Fruit fly (Drosophila melanogaster) whole organism, embryonic: ENCODE results near the gene RhoBTB.

Source experiments
- Asciz ChIP-seq: fragments of 200-800 bp; sonication (Bioruptor generic); optimal IDR thresholded peaks from 2 replicates; lab custom pipeline; 2017; ENCODE audit warnings: missing biosample characterization, mild to moderate bottlenecking, missing genetic modification characterization, missing genetic modification reagents
- Blimp-1 ChIP-seq: fragments of 200-800 bp; sonication (Bioruptor generic); optimal IDR thresholded peaks from 3 replicates; lab custom pipeline; 2018; ENCODE audit warnings: missing biosample characterization, missing genetic modification characterization, mild to moderate bottlenecking, moderate library complexity, missing genetic modification reagents
- CG10147 ChIP-seq: fragments of 200-800 bp; sonication (Bioruptor generic); optimal IDR thresholded peaks from 2 replicates; lab custom pipeline; 2019; ENCODE audit warnings: missing biosample characterization, mild to moderate bottlenecking, missing genetic modification characterization, moderate library complexity
- CG10565 ChIP-seq: fragments of 200-800 bp; sonication (Bioruptor generic); optimal IDR thresholded peaks from 3 replicates; lab custom pipeline; 2016; ENCODE audit warnings: missing biosample characterization, mild to moderate bottlenecking, missing genetic modification characterization
- CG13624 ChIP-seq: fragments of 200-800 bp; sonication (Bioruptor generic); optimal IDR thresholded peaks from 2 replicates; lab custom pipeline; 2016; ENCODE audit warnings: missing biosample characterization, missing genetic modification characterization
- CG15073 ChIP-seq: fragments of 200-800 bp; sonication (Bioruptor generic); optimal IDR thresholded peaks from 2 replicates; lab custom pipeline; 2016; ENCODE audit warnings: missing biosample characterization, missing genetic modification characterization
- CG1603 ChIP-seq: fragments of 200-800 bp; sonication (Bioruptor generic); optimal IDR thresholded peaks from 2 replicates; lab custom pipeline; 2019; ENCODE audit warnings: missing biosample characterization, mild to moderate bottlenecking, missing genetic modification characterization, moderate library complexity
- CG17186 ChIP-seq: fragments of 200-800 bp; sonication (Bioruptor generic); optimal IDR thresholded peaks from 3 replicates; lab custom pipeline; 2017; ENCODE audit warnings: missing biosample characterization, missing genetic modification reagents, missing genetic modification characterization
- CG17361 ChIP-seq: fragments of 200-800 bp; sonication (Bioruptor generic); IDR thresholded peaks from 3 replicates; pipeline ENCODE4 v1.3.6; 2022; ENCODE audit warnings: missing biosample characterization, missing genetic modification characterization
- CG17568 ChIP-seq: fragments of 200-800 bp; sonication (Bioruptor generic); optimal IDR thresholded peaks from 2 replicates; lab custom pipeline; 2018; ENCODE audit warnings: missing biosample characterization, mild to moderate bottlenecking, missing genetic modification characterization, moderate library complexity
- CG1792 ChIP-seq: fragments of 200-800 bp; sonication (Bioruptor generic); optimal IDR thresholded peaks from 2 replicates; lab custom pipeline; 2016; ENCODE audit warnings: missing biosample characterization, missing genetic modification characterization
- CG33557 ChIP-seq: fragments of 200-800 bp; sonication (Bioruptor generic); optimal IDR thresholded peaks from 2 replicates; lab custom pipeline; 2019; ENCODE audit warnings: missing biosample characterization, mild to moderate bottlenecking, missing genetic modification characterization, moderate library complexity
- CG34376 ChIP-seq: fragments of 200-800 bp; sonication (Bioruptor generic); optimal IDR thresholded peaks from 2 replicates; lab custom pipeline; 2018; ENCODE audit warnings: missing biosample characterization, mild to moderate bottlenecking, missing genetic modification characterization
- CG43689 ChIP-seq: fragments of 200-800 bp; sonication (Bioruptor generic); IDR thresholded peaks from 2 replicates; pipeline ENCODE4 v1.3.6; 2022; ENCODE audit warnings: missing biosample characterization, missing genetic modification characterization
- CG4404 ChIP-seq: fragments of 200-800 bp; sonication (Bioruptor generic); IDR thresholded peaks from 2 replicates; pipeline ENCODE4 v1.3.6; 2022; ENCODE audit warnings: missing biosample characterization, missing genetic modification characterization
- CG4854 ChIP-seq: fragments of 200-800 bp; sonication (Bioruptor generic); optimal IDR thresholded peaks from 2 replicates; lab custom pipeline; 2016; ENCODE audit warnings: missing biosample characterization, missing genetic modification characterization, inconsistent platforms
- CG5953 ChIP-seq: fragments of 200-800 bp; sonication (Bioruptor generic); IDR thresholded peaks from 2 replicates; pipeline ENCODE4 v1.3.6; 2022; ENCODE audit warnings: missing biosample characterization, missing genetic modification characterization
- CG6854 ChIP-seq: fragments of 200-800 bp; sonication (Bioruptor generic); optimal IDR thresholded peaks from 3 replicates; lab custom pipeline; 2017; ENCODE audit warnings: missing biosample characterization, mild to moderate bottlenecking, missing genetic modification characterization
- CG7372 ChIP-seq: fragments of 200-800 bp; sonication (Bioruptor generic); IDR thresholded peaks from 2 replicates; pipeline ENCODE4 v1.3.6; 2022; ENCODE audit warnings: missing biosample characterization, missing genetic modification characterization
- CG8478 ChIP-seq: fragments of >200 bp; optimal IDR thresholded peaks from 2 replicates; lab custom pipeline; 2018
- CG9932 ChIP-seq: fragments of 200-800 bp; sonication (Bioruptor generic); IDR thresholded peaks from 2 replicates; pipeline ENCODE4 v1.3.6; 2022; ENCODE audit warnings: missing biosample characterization, missing genetic modification characterization
- Chrac-16 ChIP-seq: fragments of 200-800 bp; sonication (Bioruptor generic); optimal IDR thresholded peaks from 3 replicates; lab custom pipeline; 2016; ENCODE audit warnings: missing biosample characterization, missing genetic modification characterization
- D19A ChIP-seq: fragments of 200-800 bp; optimal IDR thresholded peaks from 3 replicates; lab custom pipeline; 2019; ENCODE audit warnings: missing biosample characterization, mild to moderate bottlenecking, missing genetic modification characterization, moderate library complexity
- Drgx ChIP-seq: fragments of 200-800 bp; sonication (Bioruptor generic); IDR thresholded peaks from 2 replicates; pipeline ENCODE4 v1.3.6; 2022; ENCODE audit warnings: missing biosample characterization, missing genetic modification characterization
- H2.0 ChIP-seq: fragments of 200-800 bp; sonication (Bioruptor generic); IDR thresholded peaks from 2 replicates; pipeline ENCODE4 v1.3.6; 2022; ENCODE audit warnings: missing biosample characterization, missing genetic modification characterization
- HLH54F ChIP-seq: fragments of 200-800 bp; sonication (Bioruptor generic); optimal IDR thresholded peaks from 3 replicates; lab custom pipeline; 2016; ENCODE audit warnings: missing biosample characterization, missing genetic modification characterization
- Hey ChIP-seq: fragments of 200-800 bp; sonication (Bioruptor generic); optimal IDR thresholded peaks from 3 replicates; lab custom pipeline; 2018; ENCODE audit warnings: missing biosample characterization, mild to moderate bottlenecking, missing genetic modification characterization
- HmgD ChIP-seq: fragments of 200-800 bp; sonication (Bioruptor generic); optimal IDR thresholded peaks from 3 replicates; lab custom pipeline; 2016; ENCODE audit warnings: missing biosample characterization, missing genetic modification characterization
- Hsf ChIP-seq: fragments of 200-800 bp; sonication (Bioruptor generic); optimal IDR thresholded peaks from 3 replicates; lab custom pipeline; 2016; ENCODE audit warnings: missing biosample characterization, missing genetic modification characterization
- Lim3 ChIP-seq: fragments of 200-800 bp; sonication (Bioruptor generic); IDR thresholded peaks from 2 replicates; pipeline ENCODE4 v1.3.6; 2022; ENCODE audit warnings: missing biosample characterization, missing genetic modification characterization
- Mes4 ChIP-seq: fragments of 200-800 bp; sonication (Bioruptor generic); optimal IDR thresholded peaks from 2 replicates; lab custom pipeline; 2016; ENCODE audit warnings: missing biosample characterization, missing genetic modification characterization
- Mrtf ChIP-seq: fragments of 200-800 bp; sonication (Bioruptor generic); IDR thresholded peaks from 3 replicates; pipeline ENCODE4 v1.3.6; 2022; ENCODE audit warnings: missing biosample characterization, missing genetic modification characterization
- NC2α ChIP-seq: fragments of 200-800 bp; sonication (Bioruptor generic); optimal IDR thresholded peaks from 2 replicates; lab custom pipeline; 2016; ENCODE audit warnings: missing biosample characterization, missing genetic modification characterization
- Optix ChIP-seq: fragments of 200-800 bp; sonication (Bioruptor generic); IDR thresholded peaks from 3 replicates; pipeline ENCODE4 v1.3.6; 2022; ENCODE audit warnings: missing biosample characterization, missing genetic modification characterization
- Pdp1 ChIP-seq, 2 experiments: fragments of 200-800 bp; sonication (Bioruptor generic); optimal IDR thresholded peaks; 3 replicates each; lab custom pipeline; 2016; ENCODE audit warnings: missing biosample characterization in 2 of 2, missing genetic modification characterization in 2 of 2, mild to moderate bottlenecking in 1 of 2, moderate library complexity in 1 of 2
- Sry-δ ChIP-seq: fragments of 200-800 bp; sonication (Bioruptor generic); optimal IDR thresholded peaks from 2 replicates; lab custom pipeline; 2016; ENCODE audit warnings: missing biosample characterization, missing genetic modification characterization
- Usf ChIP-seq: fragments of 200-800 bp; sonication (Bioruptor generic); optimal IDR thresholded peaks from 2 replicates; lab custom pipeline; 2017; ENCODE audit warnings: missing genotype, missing biosample characterization, missing genetic modification characterization
- Xrp1 ChIP-seq: fragments of 200-800 bp; sonication (Bioruptor generic); IDR thresholded peaks from 2 replicates; pipeline ENCODE4 v1.3.6; 2022; ENCODE audit warnings: missing biosample characterization, missing genetic modification characterization
- aop ChIP-seq: fragments of 200-800 bp; sonication (Bioruptor generic); IDR thresholded peaks from 2 replicates; pipeline ENCODE4 v1.3.6; 2022; ENCODE audit warnings: missing biosample characterization, missing genetic modification characterization
- bcd ChIP-seq: fragments of 200-800 bp; sonication (Bioruptor generic); optimal IDR thresholded peaks from 2 replicates; lab custom pipeline; 2017; ENCODE audit warnings: missing biosample characterization, mild to moderate bottlenecking, missing genetic modification characterization
- br ChIP-seq: fragments of >200 bp; optimal IDR thresholded peaks from 2 replicates; lab custom pipeline; 2017
- fd102C ChIP-seq: fragments of 200-800 bp; sonication (Bioruptor generic); optimal IDR thresholded peaks from 2 replicates; lab custom pipeline; 2018; ENCODE audit warnings: missing biosample characterization, mild to moderate bottlenecking, missing genetic modification characterization, moderate library complexity
- fu2 ChIP-seq: fragments of 200-800 bp; sonication (Bioruptor generic); optimal IDR thresholded peaks from 2 replicates; lab custom pipeline; 2016; ENCODE audit warnings: missing biosample characterization, missing genetic modification characterization
- hkb ChIP-seq, 2 experiments: fragments of 200-800 bp in 1 of 2; fragments of >200 bp in 1 of 2; sonication (Bioruptor generic) in 1 of 2; IDR thresholded peaks in 1 of 2; optimal IDR thresholded peaks in 1 of 2; 2 replicates each; pipeline versions ENCODE4 v1.3.6 to Lab custom; 2017 to 2022; ENCODE audit warnings: missing biosample characterization in 1 of 2, missing genetic modification characterization in 1 of 2
- insv ChIP-seq, 2 experiments: fragments of 200-800 bp; sonication (Bioruptor generic); optimal IDR thresholded peaks; 3 replicates each; lab custom pipeline; 2016 to 2018; ENCODE audit warnings: missing biosample characterization in 2 of 2, missing genetic modification characterization in 2 of 2
- kay ChIP-seq: fragments of 200-800 bp; sonication (Bioruptor generic); optimal IDR thresholded peaks from 2 replicates; lab custom pipeline; 2016; ENCODE audit warnings: missing biosample characterization, missing genetic modification characterization
- mam ChIP-seq: fragments of 200-800 bp; sonication (Bioruptor generic); optimal IDR thresholded peaks from 3 replicates; lab custom pipeline; 2016; ENCODE audit warnings: missing biosample characterization, missing genetic modification characterization
- org-1 ChIP-seq: fragments of 200-800 bp; sonication (Bioruptor generic); optimal IDR thresholded peaks from 2 replicates; lab custom pipeline; 2017; ENCODE audit warnings: missing biosample characterization, missing genetic modification characterization
- tio ChIP-seq: fragments of 200-800 bp; sonication (Bioruptor generic); optimal IDR thresholded peaks from 2 replicates; lab custom pipeline; 2017; ENCODE audit warnings: missing biosample characterization, missing genetic modification characterization, inconsistent platforms
- toy ChIP-seq: fragments of 200-800 bp; sonication (Bioruptor generic); IDR thresholded peaks from 2 replicates; pipeline ENCODE4 v1.3.6; 2022; ENCODE audit warnings: missing biosample characterization, missing genetic modification characterization
- ttk ChIP-seq: fragments of 200-800 bp; sonication (Bioruptor generic); IDR thresholded peaks from 2 replicates; pipeline ENCODE4 v2.1.2; 2022; ENCODE audit warnings: missing biosample characterization, missing genetic modification characterization
- vnd ChIP-seq: fragments of 200-800 bp; sonication (Bioruptor generic); IDR thresholded peaks from 3 replicates; pipeline ENCODE4 v1.3.6; 2022; ENCODE audit warnings: missing biosample characterization, missing genetic modification characterization; ENCODE audit not compliant: partially characterized antibody

The RhoBTB gene

dm6 chr3L:20388983-20389382 lies 12.9 kb downstream of the RhoBTB start (continued):
- TF ChIP-seq vnd (no peak), CG7372 (GFP tag; lab: Robert Waterston, UW) (no peak), H2.0 (GFP tag; lab: Robert Waterston, UW) (peak; percentile 50), Drgx (GFP tag; lab: Robert Waterston, UW) (no peak; the same call in 1 of the 2 replicates), Blimp-1 (GFP tag; lab: Kevin White, UChicago) (no peak), CG17568 (no peak), org-1 (GFP tag; lab: Kevin White, UChicago) (peak; percentile 36), Lim3 (GFP tag; lab: Robert Waterston, UW) (no peak), fd102C (no peak), Asciz (GFP tag; lab: Kevin White, UChicago) (no peak), insv (GFP tag; optimal IDR thresholded peaks at IDR 0.05; lab: Kevin White, UChicago) (no peak), Chrac-16 (no peak), Hsf (GFP tag; lab: Kevin White, UChicago) (peak; percentile 33), CG15073 (GFP tag; lab: Kevin White, UChicago) (no peak), kay (GFP tag; lab: Kevin White, UChicago) (peak; percentile 38), Optix (GFP tag; lab: Robert Waterston, UW) (no peak), CG5953 (GFP tag; lab: Robert Waterston, UW) (no peak), NC2α (no peak), CG43689 (GFP tag; lab: Robert Waterston, UW) (peak; percentile 24; the same call in 1 of the 2 replicates), fu2 (no peak), mam (GFP tag; lab: Kevin White, UChicago) (peak; percentile 40), CG10565 (GFP tag; lab: Kevin White, UChicago) (no peak), hkb (optimal IDR thresholded peaks at IDR 0.05; lab: Kevin White, UChicago) (no peak), hkb (GFP tag; IDR thresholded peaks at IDR 0.05; lab: Robert Waterston, UW) (0 out of 2 replicates have a peak, but pooled peaks have one; percentile 29), ttk (0 out of 2 replicates have a peak, but pooled peaks have one; percentile 16), tio (GFP tag; lab: Kevin White, UChicago) (no peak), Pdp1 (GFP tag; optimal IDR thresholded peaks at IDR 0.05; lab: Kevin White, UChicago) (peak in 1 of 2 experiments; percentile 56), CG1792 (GFP tag; lab: Kevin White, UChicago) (no peak), aop (no peak), HLH54F (GFP tag; lab: Kevin White, UChicago) (peak; percentile 43), CG17361 (GFP tag; lab: Robert Waterston, UW) (0 out of 3 replicates have a peak, but pooled peaks have one; percentile 17), CG6854 (GFP tag; lab: Kevin White, UChicago) (no peak), CG13624 (peak; percentile 20), Sry-δ (GFP tag; lab: Kevin White, UChicago) (no peak), toy (no peak), Mrtf (0 out of 3 replicates have a peak, but pooled peaks have one; percentile 36), CG17186 (GFP tag; lab: Kevin White, UChicago) (no peak), CG1603 (tag; lab: Kevin White, UChicago) (peak; percentile 47), D19A (no peak), CG10147 (GFP tag; lab: Kevin White, UChicago) (no peak), br (no peak), Usf (GFP tag; lab: Kevin White, UChicago) (no peak), CG4404 (GFP tag; lab: Robert Waterston, UW) (no peak), CG34376 (peak; percentile 86), Xrp1 (GFP tag; lab: Robert Waterston, UW) (peak; percentile 57), CG33557 (GFP tag; lab: Kevin White, UChicago) (no peak), CG4854 (GFP tag; lab: Kevin White, UChicago) (no peak), CG8478 (lab: Kevin White, UChicago) (no peak), CG9932 (GFP tag; lab: Robert Waterston, UW) (peak; percentile 58), bcd (GFP tag; lab: Kevin White, UChicago) (peak; percentile 10), Mes4 (GFP tag; lab: Kevin White, UChicago) (no peak), HmgD (no peak), Hey (peak; percentile 21)
